Worm (Caenorhabditis elegans): Measurements from ENCODE around the gene ZK185.5.

ce11 chrIV:4516478-4516877 is 29.2 kb downstream of the ZK185.5 start:
- TF ChIP-seq W03F9.2 (tag; optimal IDR thresholded peaks at IDR 0.05) (no peak), dao-5 (tag; optimal IDR thresholded peaks at IDR 0.05) (no peak)
